Worm (Caenorhabditis elegans) whole organism, mixed stage, embryonic: ENCODE measurements around the gene col-150.

Source experiments
- elt-1 ChIP-seq: sonication (generic microtip); optimal IDR thresholded peaks from 2 replicates; lab custom pipeline; 2017; ENCODE audit warnings: missing genetic modification characterization, mild to moderate bottlenecking, missing compliant biosample characterization, antibody characterized with exemption, moderate library complexity, borderline replicate concordance; ENCODE audit not compliant: insufficient read depth
- hlh-1 ChIP-seq: fragments of 150-350 bp; optimal IDR thresholded peaks from 2 replicates; lab custom pipeline; 2014; ENCODE audit warnings: missing biosample characterization, missing genetic modification reagents, missing genetic modification characterization
- lsy-2 ChIP-seq: fragments of 150-350 bp; optimal IDR thresholded peaks from 2 replicates; lab custom pipeline; 2014; ENCODE audit warnings: missing biosample characterization, missing genetic modification characterization
- mep-1 ChIP-seq: fragments of 150-350 bp; optimal IDR thresholded peaks from 2 replicates; lab custom pipeline; 2017; ENCODE audit warnings: missing biosample characterization, missing genetic modification reagents, missing genetic modification characterization, inconsistent platforms
- nhr-237 ChIP-seq: fragments of 150-350 bp; optimal IDR thresholded peaks from 2 replicates; lab custom pipeline; 2014; ENCODE audit warnings: missing biosample characterization, missing genetic modification characterization
- nhr-76 ChIP-seq: sonication (generic microtip); optimal IDR thresholded peaks from 2 replicates; lab custom pipeline; 2017; ENCODE audit warnings: missing biosample characterization, missing genetic modification characterization
- pha-4 ChIP-seq: fragments of 150-350 bp; optimal IDR thresholded peaks from 2 replicates; lab custom pipeline; 2018; ENCODE audit warnings: missing biosample characterization, missing genetic modification reagents, missing genetic modification characterization
- sem-2 ChIP-seq: fragments of 200-800 bp; sonication (Bioruptor generic); optimal IDR thresholded peaks from 2 replicates; lab custom pipeline; 2018; ENCODE audit warnings: mild to moderate bottlenecking, missing genetic modification characterization, missing compliant biosample characterization
- snpc-4 ChIP-seq: fragments of 150-350 bp; optimal IDR thresholded peaks from 2 replicates; lab custom pipeline; 2014; ENCODE audit warnings: missing biosample characterization, missing genetic modification characterization
- unc-62 ChIP-seq: fragments of 150-350 bp; optimal IDR thresholded peaks from 2 replicates; lab custom pipeline; 2014; ENCODE audit warnings: missing biosample characterization, missing genetic modification reagents, missing genetic modification characterization
- ztf-11 ChIP-seq: fragments of 150-350 bp; optimal IDR thresholded peaks from 2 replicates; lab custom pipeline; 2014; ENCODE audit warnings: missing biosample characterization, missing genetic modification characterization

ce11 chrV:10287260-10287659 lies 7.2 kb downstream of the col-150 start, which contains the start of gene B0024.3:
- TF ChIP-seq mep-1 (tag; lab: Kevin White, UChicago) = no peak
- TF ChIP-seq snpc-4 = no peak
- TF ChIP-seq unc-62 (GFP tag; lab: Kevin White, UChicago) = no peak
- TF ChIP-seq nhr-76 (tag; lab: Kevin White, UChicago) = no peak
- TF ChIP-seq lsy-2 (tag; lab: Kevin White, UChicago) = no peak
- no peak for TF ChIP-seq hlh-1 (tag; lab: Kevin White, UChicago)
- TF ChIP-seq elt-1 (tag; lab: Kevin White, UChicago) = no peak
- no peak for TF ChIP-seq pha-4 (tag; lab: Kevin White, UChicago)
- no peak for TF ChIP-seq sem-2
- no peak for TF ChIP-seq nhr-237
- TF ChIP-seq ztf-11 = no peak
